Fruit fly (Drosophila melanogaster) whole organism, embryonic: ENCODE measurements around the gene CG1764.

Source experiments
- Atf-2 ChIP-seq: fragments of 200-800 bp; sonication (Bioruptor generic); optimal IDR thresholded peaks from 2 replicates; lab custom pipeline; 2016; ENCODE audit warnings: missing biosample characterization, missing genetic modification characterization
- Awh ChIP-seq: fragments of 200-800 bp; sonication (Bioruptor generic); IDR thresholded peaks from 2 replicates; pipeline ENCODE4, ENCODE4 v1.3.6; 2022; ENCODE audit warnings: missing biosample characterization, missing genetic modification characterization
- BEAF-32 ChIP-seq: fragments of 200-800 bp; sonication (Bioruptor generic); optimal IDR thresholded peaks from 3 replicates; lab custom pipeline; 2017; ENCODE audit warnings: missing biosample characterization, missing genetic modification characterization, mild to moderate bottlenecking, moderate library complexity, missing genetic modification reagents
- C15 ChIP-seq: fragments of 200-800 bp; sonication (Bioruptor generic); IDR thresholded peaks from 3 replicates; pipeline ENCODE4 v1.3.6; 2022; ENCODE audit warnings: missing biosample characterization, missing genetic modification characterization
- CG10543 ChIP-seq: fragments of 200-800 bp; sonication (Bioruptor generic); optimal IDR thresholded peaks from 3 replicates; lab custom pipeline; 2017; ENCODE audit warnings: missing biosample characterization, mild to moderate bottlenecking, missing genetic modification characterization, moderate library complexity
- CG12219 ChIP-seq: fragments of 200-800 bp; sonication (Bioruptor generic); optimal IDR thresholded peaks from 3 replicates; lab custom pipeline; 2018; ENCODE audit warnings: missing biosample characterization, mild to moderate bottlenecking, missing genetic modification characterization
- CG13123 ChIP-seq: fragments of 200-800 bp; sonication (Bioruptor generic); optimal IDR thresholded peaks from 2 replicates; lab custom pipeline; 2016; ENCODE audit warnings: missing biosample characterization, missing genetic modification characterization
- CG1529 ChIP-seq: fragments of 200-800 bp; sonication (Bioruptor generic); optimal IDR thresholded peaks from 3 replicates; lab custom pipeline; 2018; ENCODE audit warnings: missing biosample characterization, missing genetic modification characterization
- CG16813 ChIP-seq: fragments of 200-800 bp; sonication (Bioruptor generic); IDR thresholded peaks from 3 replicates; pipeline ENCODE4 v1.3.6; 2022; ENCODE audit warnings: missing biosample characterization, missing genetic modification characterization; ENCODE audit not compliant: partially characterized antibody
- CG2202 ChIP-seq: fragments of 200-800 bp; sonication (Bioruptor generic); optimal IDR thresholded peaks from 2 replicates; lab custom pipeline; 2018; ENCODE audit warnings: missing biosample characterization, mild to moderate bottlenecking, missing genetic modification characterization
- CG32767 ChIP-seq: fragments of 200-800 bp; sonication (Bioruptor generic); IDR thresholded peaks from 2 replicates; pipeline ENCODE4 v1.3.6; 2022; ENCODE audit warnings: missing biosample characterization, missing genetic modification characterization
- CG33213 ChIP-seq: fragments of 200-800 bp; sonication (Bioruptor generic); optimal IDR thresholded peaks from 3 replicates; lab custom pipeline; 2016; ENCODE audit warnings: missing biosample characterization, missing genetic modification characterization
- CG4404 ChIP-seq: fragments of 200-800 bp; sonication (Bioruptor generic); IDR thresholded peaks from 2 replicates; pipeline ENCODE4 v1.3.6; 2022; ENCODE audit warnings: missing biosample characterization, missing genetic modification characterization
- CG4424 ChIP-seq: fragments of 200-800 bp; sonication (Bioruptor generic); optimal IDR thresholded peaks from 3 replicates; lab custom pipeline; 2016; ENCODE audit warnings: missing biosample characterization, missing genetic modification characterization
- CG4617 ChIP-seq: fragments of 200-800 bp; sonication (Bioruptor generic); optimal IDR thresholded peaks from 3 replicates; lab custom pipeline; 2016; ENCODE audit warnings: missing biosample characterization, missing genetic modification characterization, borderline replicate concordance
- CG5245 ChIP-seq: fragments of 200-800 bp; sonication (Bioruptor generic); optimal IDR thresholded peaks from 3 replicates; lab custom pipeline; 2016; ENCODE audit warnings: missing biosample characterization, missing genetic modification characterization
- CG6689 ChIP-seq: fragments of 200-800 bp; sonication (Bioruptor generic); IDR thresholded peaks from 2 replicates; pipeline ENCODE4 v1.3.6; 2022; ENCODE audit warnings: missing biosample characterization, missing genetic modification characterization
- CG7271 ChIP-seq: fragments of 200-800 bp; sonication (Bioruptor generic); optimal IDR thresholded peaks from 2 replicates; lab custom pipeline; 2018; ENCODE audit warnings: missing biosample characterization, mild to moderate bottlenecking, missing genetic modification characterization, moderate library complexity
- CG7745 ChIP-seq: fragments of 200-800 bp; sonication (Bioruptor generic); optimal IDR thresholded peaks from 2 replicates; lab custom pipeline; 2018; ENCODE audit warnings: missing biosample characterization, mild to moderate bottlenecking, missing genetic modification characterization, moderate library complexity
- CG9727 ChIP-seq: fragments of 200-800 bp; sonication (Bioruptor generic); optimal IDR thresholded peaks from 3 replicates; lab custom pipeline; 2017; ENCODE audit warnings: missing biosample characterization, mild to moderate bottlenecking, missing genetic modification characterization
- Camta ChIP-seq: fragments of 200-800 bp; sonication (Bioruptor generic); optimal IDR thresholded peaks from 2 replicates; lab custom pipeline; 2016; ENCODE audit warnings: missing biosample characterization, missing genetic modification characterization
- Chrac-16 ChIP-seq: fragments of 200-800 bp; sonication (Bioruptor generic); optimal IDR thresholded peaks from 3 replicates; lab custom pipeline; 2016; ENCODE audit warnings: missing biosample characterization, missing genetic modification characterization
- CrebB ChIP-seq: fragments of 200-800 bp; sonication (Bioruptor generic); optimal IDR thresholded peaks from 3 replicates; lab custom pipeline; 2018; ENCODE audit warnings: missing biosample characterization, mild to moderate bottlenecking, missing genetic modification characterization
- D ChIP-seq, 2 experiments: fragments of 200-800 bp in 1 of 2; fragments of >200 bp in 1 of 2; sonication (Bioruptor generic) in 1 of 2; optimal IDR thresholded peaks; 2 replicates in 1 of 2; 3 replicates in 1 of 2; lab custom pipeline; 2017; ENCODE audit warnings: mild to moderate bottlenecking in 1 of 2, missing biosample characterization in 1 of 2, missing genetic modification characterization in 1 of 2, missing genetic modification reagents in 1 of 2
- E2f2 ChIP-seq: fragments of 200-800 bp; sonication (Bioruptor generic); IDR thresholded peaks from 2 replicates; pipeline ENCODE4 v1.3.6; 2022; ENCODE audit warnings: missing biosample characterization, missing genetic modification characterization
- H2.0 ChIP-seq: fragments of 200-800 bp; sonication (Bioruptor generic); IDR thresholded peaks from 2 replicates; pipeline ENCODE4 v1.3.6; 2022; ENCODE audit warnings: missing biosample characterization, missing genetic modification characterization
- Hmr ChIP-seq: fragments of 200-800 bp; sonication (Bioruptor generic); optimal IDR thresholded peaks from 3 replicates; lab custom pipeline; 2017; ENCODE audit warnings: mild to moderate bottlenecking, missing biosample characterization, missing genetic modification reagents, missing genetic modification characterization
- Lhr ChIP-seq: fragments of 200-800 bp; sonication (Bioruptor generic); optimal IDR thresholded peaks from 3 replicates; lab custom pipeline; 2017; ENCODE audit warnings: mild to moderate bottlenecking, missing biosample characterization, missing genetic modification reagents, missing genetic modification characterization
- MBD-R2 ChIP-seq: fragments of 200-800 bp; sonication (Bioruptor generic); IDR thresholded peaks from 2 replicates; pipeline ENCODE4 v1.3.6; 2022; ENCODE audit warnings: missing biosample characterization, missing genetic modification characterization
- NC2β ChIP-seq: fragments of 200-800 bp; sonication (Bioruptor generic); optimal IDR thresholded peaks from 2 replicates; lab custom pipeline; 2016; ENCODE audit warnings: missing biosample characterization, missing genetic modification characterization
- Nf-YC ChIP-seq: fragments of 200-800 bp; optimal IDR thresholded peaks from 3 replicates; lab custom pipeline; 2019; ENCODE audit warnings: missing biosample characterization, mild to moderate bottlenecking, missing genetic modification characterization, moderate library complexity
- Side ChIP-seq: fragments of 200-800 bp; sonication (Bioruptor generic); optimal IDR thresholded peaks from 2 replicates; lab custom pipeline; 2016; ENCODE audit warnings: missing biosample characterization, missing genetic modification characterization
- Spps ChIP-seq: fragments of 200-800 bp; sonication (Bioruptor generic); optimal IDR thresholded peaks from 2 replicates; lab custom pipeline; 2018; ENCODE audit warnings: missing biosample characterization, mild to moderate bottlenecking, missing genetic modification characterization
- Xbp1 ChIP-seq: fragments of 200-800 bp; sonication (Bioruptor generic); optimal IDR thresholded peaks from 3 replicates; lab custom pipeline; 2016; ENCODE audit warnings: missing biosample characterization, mild to moderate bottlenecking, missing genetic modification characterization
- al ChIP-seq: fragments of 200-800 bp; sonication (Bioruptor generic); IDR thresholded peaks from 2 replicates; pipeline ENCODE4 v1.3.6; 2022; ENCODE audit warnings: missing biosample characterization, missing genetic modification characterization
- aop ChIP-seq: fragments of 200-800 bp; sonication (Bioruptor generic); IDR thresholded peaks from 2 replicates; pipeline ENCODE4 v1.3.6; 2022; ENCODE audit warnings: missing biosample characterization, missing genetic modification characterization
- caup ChIP-seq: fragments of 200-800 bp; sonication (Bioruptor generic); optimal IDR thresholded peaks from 3 replicates; lab custom pipeline; 2017; ENCODE audit warnings: missing biosample characterization, mild to moderate bottlenecking, missing genetic modification characterization, moderate library complexity; ENCODE audit not compliant: severe bottlenecking
- chinmo ChIP-seq: fragments of 200-800 bp; sonication (Bioruptor generic); IDR thresholded peaks from 4 replicates; pipeline ENCODE4 v1.3.6; 2022; ENCODE audit warnings: missing biosample characterization, missing genetic modification characterization; ENCODE audit not compliant: partially characterized antibody
- croc ChIP-seq: fragments of 200-800 bp; sonication (Bioruptor generic); conservative IDR thresholded peaks from 3 replicates; pipeline ENCODE4 v1.3.6; 2022; ENCODE audit warnings: missing biosample characterization, missing genetic modification characterization
- dysf ChIP-seq: fragments of 200-800 bp; sonication (Bioruptor generic); IDR thresholded peaks from 3 replicates; pipeline ENCODE4 v1.3.6; 2022; ENCODE audit warnings: missing biosample characterization, missing genetic modification characterization
- exex ChIP-seq: fragments of 200-800 bp; sonication (Bioruptor generic); optimal IDR thresholded peaks from 4 replicates; lab custom pipeline; 2018; ENCODE audit warnings: missing biosample characterization, mild to moderate bottlenecking, missing genetic modification characterization, moderate library complexity
- fu2 ChIP-seq: fragments of 200-800 bp; sonication (Bioruptor generic); optimal IDR thresholded peaks from 2 replicates; lab custom pipeline; 2016; ENCODE audit warnings: missing biosample characterization, missing genetic modification characterization
- kah ChIP-seq: fragments of 200-800 bp; sonication (Bioruptor generic); optimal IDR thresholded peaks from 2 replicates; lab custom pipeline; 2018; ENCODE audit warnings: missing biosample characterization, mild to moderate bottlenecking, missing genetic modification characterization
- klu ChIP-seq: fragments of 200-800 bp; sonication (Bioruptor generic); IDR thresholded peaks from 2 replicates; pipeline ENCODE4 v1.3.6; 2022; ENCODE audit warnings: missing biosample characterization, missing genetic modification characterization
- nmo ChIP-seq: fragments of 200-800 bp; sonication (Bioruptor generic); optimal IDR thresholded peaks from 2 replicates; lab custom pipeline; 2018; ENCODE audit warnings: missing biosample characterization, mild to moderate bottlenecking, missing genetic modification characterization, moderate library complexity
- otp ChIP-seq: fragments of 200-800 bp; sonication (Bioruptor generic); IDR thresholded peaks from 3 replicates; pipeline ENCODE4, ENCODE4 v1.3.6; 2022; ENCODE audit warnings: missing biosample characterization, missing genetic modification characterization
- slbo ChIP-seq: fragments of 200-800 bp; sonication (Bioruptor generic); IDR thresholded peaks from 2 replicates; pipeline ENCODE4 v1.3.6; 2022; ENCODE audit warnings: missing biosample characterization, missing genetic modification characterization
- stc ChIP-seq: fragments of 200-800 bp; sonication (Bioruptor generic); IDR thresholded peaks from 2 replicates; pipeline ENCODE4 v1.3.6; 2022; ENCODE audit warnings: missing biosample characterization, missing genetic modification characterization
- unpg ChIP-seq: fragments of 200-800 bp; sonication (Bioruptor generic); optimal IDR thresholded peaks from 3 replicates; lab custom pipeline; 2018; ENCODE audit warnings: missing biosample characterization, mild to moderate bottlenecking, missing genetic modification characterization, moderate library complexity
- vnd ChIP-seq: fragments of 200-800 bp; sonication (Bioruptor generic); IDR thresholded peaks from 3 replicates; pipeline ENCODE4 v1.3.6; 2022; ENCODE audit warnings: missing biosample characterization, missing genetic modification characterization; ENCODE audit not compliant: partially characterized antibody
- wdn ChIP-seq: fragments of 200-800 bp; sonication (Bioruptor generic); IDR thresholded peaks from 2 replicates; pipeline ENCODE4 v1.3.6; 2022; ENCODE audit warnings: missing biosample characterization, missing genetic modification characterization

CG1764 gene

dm6 chrX:13287854-13288376, 14.3 kb downstream of the CG1764 start, which contains the start of gene Remo (continued):
- TF ChIP-seq CG12219 (GFP tag; lab: Kevin White, UChicago) (no peak), CrebB (tag; lab: Kevin White, UChicago) (no peak), Lhr (GFP tag; lab: Kevin White, UChicago) (peak; percentile 73), caup (GFP tag; lab: Kevin White, UChicago) (no peak), exex (tag; lab: Kevin White, UChicago) (no peak), CG6689 (GFP tag; lab: Robert Waterston, UW) (no peak), CG7745 (tag; lab: Kevin White, UChicago) (no peak), nmo (GFP tag; lab: Kevin White, UChicago) (peak; percentile 59), CG1529 (GFP tag; lab: Kevin White, UChicago) (no peak), BEAF-32 (GFP tag; lab: Kevin White, UChicago) (peak; percentile 89), al (no peak), Hmr (no peak), Nf-YC (tag; lab: Kevin White, UChicago) (peak; percentile 24), Atf-2 (GFP tag; lab: Kevin White, UChicago) (no peak), Xbp1 (GFP tag; lab: Kevin White, UChicago) (no peak), CG4617 (peak; percentile 66), CG9727 (GFP tag; lab: Kevin White, UChicago) (no peak), vnd (GFP tag; lab: Robert Waterston, UW) (peak; percentile 61; the same call in 2 of the 3 replicates), dysf (GFP tag; lab: Robert Waterston, UW) (no peak), D (optimal IDR thresholded peaks at IDR 0.05; lab: Kevin White, UChicago) (no peak), D (GFP tag; optimal IDR thresholded peaks at IDR 0.05; lab: Kevin White, UChicago) (no peak), CG4424 (GFP tag; lab: Kevin White, UChicago) (no peak), Awh (GFP tag; lab: Robert Waterston, UW) (no peak), kah (no peak), CG13123 (no peak), CG7271 (no peak), stc (no peak), CG32767 (no peak), E2f2 (peak; percentile 86), croc (GFP tag; lab: Robert Waterston, UW) (no peak), CG33213 (GFP tag; lab: Kevin White, UChicago) (peak; percentile 19), MBD-R2 (GFP tag; lab: Robert Waterston, UW) (peak; percentile 52; the same call in 1 of the 2 replicates), CG16813 (GFP tag; lab: Robert Waterston, UW) (peak; percentile 79), otp (GFP tag; lab: Robert Waterston, UW) (no peak), chinmo (GFP tag; lab: Robert Waterston, UW) (peak; percentile 84; the same call in 3 of the 4 replicates), Chrac-16 (GFP tag; lab: Kevin White, UChicago) (no peak), wdn (GFP tag; lab: Robert Waterston, UW) (no peak), CG4404 (GFP tag; lab: Robert Waterston, UW) (no peak), CG2202 (tag; lab: Kevin White, UChicago) (no peak), H2.0 (no peak), aop (GFP tag; lab: Robert Waterston, UW) (no peak), slbo (no peak), fu2 (GFP tag; lab: Kevin White, UChicago) (no peak), CG10543 (GFP tag; lab: Kevin White, UChicago) (no peak), unpg (GFP tag; lab: Kevin White, UChicago) (no peak), Camta (GFP tag; lab: Kevin White, UChicago) (no peak), Side (GFP tag; lab: Kevin White, UChicago) (no peak), klu (GFP tag; lab: Robert Waterston, UW) (no peak), NC2β (GFP tag; lab: Kevin White, UChicago) (no peak), C15 (GFP tag; lab: Robert Waterston, UW) (no peak), CG5245 (GFP tag; lab: Kevin White, UChicago) (no peak), Spps (no peak)
